Worm (Caenorhabditis elegans) whole organism, young adult: ENCODE results near the gene clec-178.

ENCODE experiments used
- B0336.3 ChIP-seq: fragments of 200-800 bp; sonication (Bioruptor generic); IDR thresholded peaks from 2 replicates; pipeline ENCODE4 v1.3.6; 2022; ENCODE audit warnings: missing genetic modification characterization, missing compliant biosample characterization
- C06A6.2 ChIP-seq: fragments of 200-800 bp; sonication (Bioruptor generic); conservative IDR thresholded peaks from 2 replicates; pipeline ENCODE4 v1.3.6; 2022; ENCODE audit warnings: missing genetic modification characterization, missing compliant biosample characterization
- F23B12.7 ChIP-seq: sonication (generic microtip); optimal IDR thresholded peaks from 2 replicates; lab custom pipeline; 2017; ENCODE audit warnings: missing genetic modification characterization, mild to moderate bottlenecking, missing compliant biosample characterization, antibody characterized with exemption, moderate library complexity; ENCODE audit not compliant: insufficient read depth
- F33H1.4 ChIP-seq: fragments of 200-800 bp; sonication (Bioruptor generic); IDR thresholded peaks from 2 replicates; pipeline ENCODE4 v1.3.6; 2022; ENCODE audit warnings: missing genetic modification reagents, missing genetic modification characterization, missing compliant biosample characterization
- F39B2.1 ChIP-seq: fragments of 200-800 bp; sonication (Bioruptor generic); IDR thresholded peaks from 2 replicates; pipeline ENCODE4 v1.3.6; 2022; ENCODE audit warnings: missing genetic modification reagents, missing genetic modification characterization, missing compliant biosample characterization
- F52B5.7 ChIP-seq: sonication (generic microtip); optimal IDR thresholded peaks from 2 replicates; lab custom pipeline; 2016; ENCODE audit warnings: mild to moderate bottlenecking, missing genetic modification characterization, missing compliant biosample characterization
- F57C9.4 ChIP-seq: sonication (generic microtip); optimal IDR thresholded peaks from 2 replicates; lab custom pipeline; 2017; ENCODE audit warnings: mild to moderate bottlenecking, missing genetic modification characterization, missing compliant biosample characterization
- K12H6.12 ChIP-seq: fragments of 200-800 bp; sonication (Bioruptor generic); optimal IDR thresholded peaks from 2 replicates; lab custom pipeline; 2018; ENCODE audit warnings: mild to moderate bottlenecking, missing genetic modification characterization, missing compliant biosample characterization
- T26A5.8 ChIP-seq: sonication (generic microtip); optimal IDR thresholded peaks from 2 replicates; lab custom pipeline; 2016; ENCODE audit warnings: missing genetic modification characterization, missing compliant biosample characterization
- Y53G8AR.9 ChIP-seq: fragments of 200-800 bp; sonication (Bioruptor generic); conservative IDR thresholded peaks from 2 replicates; pipeline ENCODE4 v1.3.6; 2022; ENCODE audit warnings: missing genetic modification reagents, missing genetic modification characterization, missing compliant biosample characterization
- Y56A3A.18 ChIP-seq: fragments of 200-800 bp; sonication (Bioruptor generic); IDR thresholded peaks from 2 replicates; pipeline ENCODE4 v1.3.6; 2022; ENCODE audit warnings: missing genetic modification reagents, missing genetic modification characterization, missing compliant biosample characterization
- Y95B8A.8 ChIP-seq: fragments of 200-800 bp; sonication (Bioruptor generic); IDR thresholded peaks from 2 replicates; pipeline ENCODE4 v1.3.6; 2022; ENCODE audit warnings: missing genetic modification reagents, missing genetic modification characterization, missing compliant biosample characterization
- ZK185.1 ChIP-seq: sonication (generic microtip); optimal IDR thresholded peaks from 2 replicates; lab custom pipeline; 2016; ENCODE audit warnings: mild to moderate bottlenecking, missing genetic modification characterization, missing compliant biosample characterization; ENCODE audit not compliant: poor library complexity, severe bottlenecking
- atf-7 ChIP-seq: sonication (generic microtip); optimal IDR thresholded peaks from 2 replicates; lab custom pipeline; 2017; ENCODE audit warnings: mild to moderate bottlenecking, missing genetic modification characterization, missing compliant biosample characterization
- athp-1 ChIP-seq: sonication (generic microtip); optimal IDR thresholded peaks from 2 replicates; lab custom pipeline; 2017; ENCODE audit warnings: mild to moderate bottlenecking, missing genetic modification characterization, missing compliant biosample characterization
- attf-3 ChIP-seq: fragments of 200-800 bp; sonication (Bioruptor generic); conservative IDR thresholded peaks from 2 replicates; pipeline ENCODE4 v1.3.6; 2022; ENCODE audit warnings: missing genetic modification reagents, missing genetic modification characterization, missing compliant biosample characterization
- attf-6 ChIP-seq: fragments of 200-800 bp; sonication (Bioruptor generic); IDR thresholded peaks from 2 replicates; pipeline ENCODE4 v1.3.6; 2022; ENCODE audit warnings: missing genetic modification reagents, missing genetic modification characterization, missing compliant biosample characterization
- cebp-1 ChIP-seq, 2 experiments: fragments of 200-800 bp in 1 of 2; sonication (Bioruptor generic) in 1 of 2; sonication (generic microtip) in 1 of 2; IDR thresholded peaks in 1 of 2; optimal IDR thresholded peaks in 1 of 2; 2 replicates each; pipeline versions ENCODE4 v1.3.6 to Lab custom; 2017 to 2022; ENCODE audit warnings: missing compliant biosample characterization in 2 of 2, missing genetic modification characterization in 2 of 2, mild to moderate bottlenecking in 1 of 2, missing genetic modification reagents in 1 of 2, moderate library complexity in 1 of 2
- ceh-27 ChIP-seq: fragments of 200-800 bp; sonication (Bioruptor generic); optimal IDR thresholded peaks from 2 replicates; lab custom pipeline; 2018; ENCODE audit warnings: mild to moderate bottlenecking, missing genetic modification characterization, moderate library complexity, missing compliant biosample characterization
- ceh-79 ChIP-seq: sonication (generic microtip); optimal IDR thresholded peaks from 2 replicates; lab custom pipeline; 2017; ENCODE audit warnings: mild to moderate bottlenecking, missing genetic modification characterization, missing compliant biosample characterization
- chd-7 ChIP-seq: sonication (generic microtip); optimal IDR thresholded peaks from 2 replicates; lab custom pipeline; 2016; ENCODE audit warnings: mild to moderate bottlenecking, missing genetic modification characterization, moderate library complexity, missing compliant biosample characterization
- dox-1 ChIP-seq: fragments of 200-800 bp; sonication (Bioruptor generic); IDR thresholded peaks from 2 replicates; pipeline ENCODE4 v1.3.6; 2022; ENCODE audit warnings: missing genetic modification reagents, missing genetic modification characterization, missing compliant biosample characterization
- dpl-1 ChIP-seq: fragments of 150-350 bp; optimal IDR thresholded peaks from 2 replicates; lab custom pipeline; 2014; ENCODE audit warnings: missing biosample characterization, missing genetic modification reagents, missing genetic modification characterization
- egl-18 ChIP-seq: fragments of 200-800 bp; sonication (Bioruptor generic); IDR thresholded peaks from 2 replicates; pipeline ENCODE4 v1.3.6; 2022; ENCODE audit warnings: missing genetic modification reagents, missing genetic modification characterization, missing compliant biosample characterization
- gei-17 ChIP-seq: fragments of 200-800 bp; sonication (Bioruptor generic); optimal IDR thresholded peaks from 2 replicates; lab custom pipeline; 2018; ENCODE audit warnings: mild to moderate bottlenecking, missing genetic modification characterization, missing compliant biosample characterization
- hmg-1.2 ChIP-seq: fragments of 200-800 bp; sonication (Bioruptor generic); IDR thresholded peaks from 2 replicates; pipeline ENCODE4 v1.3.6; 2022; ENCODE audit warnings: missing genetic modification reagents, missing genetic modification characterization, missing compliant biosample characterization
- let-607 ChIP-seq, 2 experiments: fragments of 200-800 bp in 1 of 2; sonication (Bioruptor generic) in 1 of 2; sonication (generic microtip) in 1 of 2; optimal IDR thresholded peaks; 2 replicates each; lab custom pipeline; 2016 to 2018; ENCODE audit warnings: mild to moderate bottlenecking in 2 of 2, missing compliant biosample characterization in 2 of 2, missing genetic modification characterization in 2 of 2, moderate library complexity in 2 of 2, missing genotype in 1 of 2
- lin-26 ChIP-seq: fragments of 200-800 bp; sonication (Bioruptor generic); IDR thresholded peaks from 2 replicates; pipeline ENCODE4 v1.3.6; 2022; ENCODE audit warnings: missing genetic modification reagents, missing genetic modification characterization, missing compliant biosample characterization
- lin-35 ChIP-seq, 3 experiments: fragments of 150-350 bp in 2 of 3; sonication (generic microtip) in 1 of 3; optimal IDR thresholded peaks; 2 replicates each; lab custom pipeline; 2014 to 2018; ENCODE audit warnings: missing biosample characterization in 3 of 3, missing genetic modification characterization in 3 of 3, missing genetic modification reagents in 3 of 3
- lir-1 ChIP-seq: fragments of 200-800 bp; sonication (Bioruptor generic); conservative IDR thresholded peaks from 2 replicates; pipeline ENCODE4 v1.3.6; 2022; ENCODE audit warnings: missing genetic modification reagents, missing genetic modification characterization, missing compliant biosample characterization
- madf-6 ChIP-seq: fragments of 200-800 bp; sonication (Bioruptor generic); IDR thresholded peaks from 2 replicates; pipeline ENCODE4 v1.3.6; 2022; ENCODE audit warnings: missing genetic modification reagents, missing genetic modification characterization, missing compliant biosample characterization
- mcd-1 ChIP-seq: fragments of 200-800 bp; sonication (Bioruptor generic); IDR thresholded peaks from 2 replicates; pipeline ENCODE4 v1.3.6; 2022; ENCODE audit warnings: missing genetic modification reagents, missing genetic modification characterization, missing compliant biosample characterization
- mel-28 ChIP-seq: sonication (generic microtip); optimal IDR thresholded peaks from 2 replicates; lab custom pipeline; 2016; ENCODE audit warnings: borderline replicate concordance, mild to moderate bottlenecking, missing genetic modification characterization, missing compliant biosample characterization
- mxl-1 ChIP-seq: sonication (generic microtip); optimal IDR thresholded peaks from 2 replicates; lab custom pipeline; 2016; ENCODE audit warnings: missing genetic modification characterization, missing compliant biosample characterization
- nfyb-1 ChIP-seq: fragments of 200-800 bp; sonication (Bioruptor generic); IDR thresholded peaks from 2 replicates; pipeline ENCODE4 v1.3.6; 2022; ENCODE audit warnings: missing genetic modification reagents, missing genetic modification characterization, missing compliant biosample characterization
- nhr-179 ChIP-seq: sonication (generic microtip); optimal IDR thresholded peaks from 2 replicates; lab custom pipeline; 2016; ENCODE audit warnings: mild to moderate bottlenecking, missing genetic modification characterization, missing compliant biosample characterization
- nhr-80 ChIP-seq: sonication (generic microtip); optimal IDR thresholded peaks from 2 replicates; lab custom pipeline; 2016; ENCODE audit warnings: missing genetic modification characterization, missing compliant biosample characterization
- pbrm-1 ChIP-seq: fragments of 200-800 bp; sonication (Bioruptor generic); IDR thresholded peaks from 2 replicates; pipeline ENCODE4 v1.3.6; 2022; ENCODE audit warnings: missing genetic modification reagents, missing genetic modification characterization, missing compliant biosample characterization
- pha-4 ChIP-seq: fragments of 150-350 bp; sonication (generic microtip); optimal IDR thresholded peaks from 2 replicates; lab custom pipeline; 2014; ENCODE audit warnings: missing biosample characterization, missing genetic modification reagents, missing genetic modification characterization
- sdz-38 ChIP-seq: sonication (generic microtip); optimal IDR thresholded peaks from 2 replicates; lab custom pipeline; 2016; ENCODE audit warnings: missing genotype, missing genetic modification characterization, missing compliant biosample characterization
- snpc-1.3 ChIP-seq: sonication (generic microtip); optimal IDR thresholded peaks from 2 replicates; lab custom pipeline; 2017; ENCODE audit warnings: missing genetic modification characterization, mild to moderate bottlenecking, missing compliant biosample characterization, antibody characterized with exemption, moderate library complexity, missing genotype, missing genetic modification reagents; ENCODE audit not compliant: insufficient read depth
- sptf-2 ChIP-seq: fragments of 200-800 bp; sonication (Bioruptor generic); optimal IDR thresholded peaks from 2 replicates; lab custom pipeline; 2018; ENCODE audit warnings: mild to moderate bottlenecking, missing genetic modification characterization, missing compliant biosample characterization
- zfh-2 ChIP-seq: fragments of 200-800 bp; sonication (Bioruptor generic); conservative IDR thresholded peaks from 2 replicates; pipeline ENCODE4 v1.3.6; 2022; ENCODE audit warnings: missing genetic modification reagents, missing genetic modification characterization, missing compliant biosample characterization
- zim-3 ChIP-seq: sonication (generic microtip); optimal IDR thresholded peaks from 2 replicates; lab custom pipeline; 2017; ENCODE audit warnings: mild to moderate bottlenecking, missing genetic modification characterization, moderate library complexity, missing compliant biosample characterization
- ztf-25 ChIP-seq: fragments of 200-800 bp; sonication (Bioruptor generic); IDR thresholded peaks from 2 replicates; pipeline ENCODE4 v1.3.6; 2022; ENCODE audit warnings: missing genetic modification reagents, missing genetic modification characterization, missing compliant biosample characterization

clec-178 gene

ce11 chrIV:5664375-5665004, 10.7 kb downstream of the clec-178 start, which contains the start of gene bec-1 (continued):
- no peak for TF ChIP-seq mel-28 (tag; lab: Kevin White, UChicago)
- TF ChIP-seq madf-6: peak; percentile 37; the same call in 1 of the 2 replicates
- no peak for TF ChIP-seq lin-35 (GFP tag; optimal IDR thresholded peaks at IDR 0.05; lab: Kevin White, UChicago)
- no peak for TF ChIP-seq F57C9.4 (tag; lab: Kevin White, UChicago)
- TF ChIP-seq Y53G8AR.9: peak; percentile 57; the same call in 1 of the 2 replicates
- TF ChIP-seq cebp-1 (GFP tag; IDR thresholded peaks at IDR 0.05; lab: Robert Waterston, UW): no peak
- no peak for TF ChIP-seq cebp-1 (tag; optimal IDR thresholded peaks at IDR 0.05; lab: Kevin White, UChicago)
- TF ChIP-seq dpl-1: no peak
- peak; percentile 62 for TF ChIP-seq nfyb-1 (GFP tag; lab: Robert Waterston, UW)
- 0 out of 2 replicates have a peak, but pooled peaks have one; percentile 29 for TF ChIP-seq pbrm-1 (GFP tag; lab: Robert Waterston, UW)
- no peak for TF ChIP-seq zfh-2 (GFP tag; lab: Robert Waterston, UW)
- peak; percentile 12 for TF ChIP-seq nhr-80 (tag; lab: Kevin White, UChicago)
- TF ChIP-seq athp-1 (tag; lab: Kevin White, UChicago): no peak
- TF ChIP-seq egl-18: no peak
- no peak for TF ChIP-seq F23B12.7 (tag; lab: Kevin White, UChicago)
- no peak for TF ChIP-seq zim-3 (tag; lab: Kevin White, UChicago)
- no peak for TF ChIP-seq nhr-179 (tag; lab: Kevin White, UChicago)
- TF ChIP-seq snpc-1.3 (tag; lab: Kevin White, UChicago): no peak
- TF ChIP-seq sptf-2 (GFP tag; lab: Kevin White, UChicago): no peak
- TF ChIP-seq Y56A3A.18 (GFP tag; lab: Robert Waterston, UW): no peak
- no peak for TF ChIP-seq F33H1.4
- TF ChIP-seq attf-6 (GFP tag; lab: Robert Waterston, UW): no peak
- no peak for TF ChIP-seq attf-3 (GFP tag; lab: Robert Waterston, UW)
- no peak for TF ChIP-seq C06A6.2 (GFP tag; lab: Robert Waterston, UW)
- no peak for TF ChIP-seq gei-17 (GFP tag; lab: Kevin White, UChicago)
- TF ChIP-seq let-607 (tag; optimal IDR thresholded peaks at IDR 0.05; lab: Kevin White, UChicago): peak in 1 of 2 experiments; percentile 20
- TF ChIP-seq mxl-1 (tag; lab: Kevin White, UChicago): no peak
- no peak for TF ChIP-seq F39B2.1
- TF ChIP-seq ceh-79 (tag; lab: Kevin White, UChicago): no peak
- TF ChIP-seq pha-4 (tag; lab: Kevin White, UChicago): no peak
- no peak for TF ChIP-seq chd-7
- peak; percentile 57; the same call in 1 of the 2 replicates for TF ChIP-seq B0336.3 (GFP tag; lab: Robert Waterston, UW)
- TF ChIP-seq sdz-38 (tag; lab: Kevin White, UChicago): no peak
- TF ChIP-seq F52B5.7 (tag; lab: Kevin White, UChicago): peak; percentile 7

DNA sequence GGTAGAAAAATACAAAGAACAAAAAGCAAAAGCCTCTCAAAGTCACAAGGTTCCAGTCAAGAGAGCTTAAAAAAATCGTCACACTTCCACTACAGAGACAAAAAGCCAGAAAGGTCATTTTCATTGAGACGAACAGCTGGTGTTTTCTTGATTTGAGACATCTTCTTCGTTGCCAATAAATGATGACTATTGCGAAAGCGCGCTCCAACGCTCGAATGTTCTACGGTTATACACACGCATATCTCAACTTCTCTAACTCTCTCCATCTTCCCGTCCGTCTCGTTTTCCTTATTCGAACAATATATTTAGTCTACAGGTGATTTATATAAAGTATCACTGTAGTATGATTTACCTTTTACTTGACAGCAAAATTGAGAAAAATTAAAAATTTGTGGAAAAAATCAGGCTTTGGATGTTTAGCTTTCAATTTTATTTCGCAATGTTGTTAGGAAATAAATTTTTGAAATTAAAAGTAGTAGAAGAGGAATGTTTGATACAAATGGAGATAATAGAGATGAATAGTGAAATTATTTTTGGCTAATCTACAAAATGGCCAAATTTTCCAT, 11.7 kb downstream of the clec-178 start:
- TF ChIP-seq T26A5.8 (tag; lab: Kevin White, UChicago) (no peak), ztf-25 (GFP tag; lab: Robert Waterston, UW) (no peak), nfyb-1 (GFP tag; lab: Robert Waterston, UW) (peak; percentile 78), lir-1 (GFP tag; lab: Robert Waterston, UW) (0 out of 2 replicates have a peak, but pooled peaks have one; percentile 24), cebp-1 (GFP tag; IDR thresholded peaks at IDR 0.05; lab: Robert Waterston, UW) (peak; percentile 96), cebp-1 (tag; optimal IDR thresholded peaks at IDR 0.05; lab: Kevin White, UChicago) (peak; percentile 98), ceh-27 (GFP tag; lab: Kevin White, UChicago) (peak; percentile 3), hmg-1.2 (GFP tag; lab: Robert Waterston, UW) (peak; percentile 50; the same call in 1 of the 2 replicates), Y95B8A.8 (GFP tag; lab: Robert Waterston, UW) (0 out of 2 replicates have a peak, but pooled peaks have one; percentile 12), mcd-1 (GFP tag; lab: Robert Waterston, UW) (peak; percentile 10; the same call in 1 of the 2 replicates), atf-7 (tag; lab: Kevin White, UChicago) (peak; percentile 11), dox-1 (GFP tag; lab: Robert Waterston, UW) (peak; percentile 48), pbrm-1 (GFP tag; lab: Robert Waterston, UW) (0 out of 2 replicates have a peak, but pooled peaks have one; percentile 30), lin-26 (GFP tag; lab: Robert Waterston, UW) (0 out of 2 replicates have a peak, but pooled peaks have one; percentile 13), ZK185.1 (tag; lab: Kevin White, UChicago) (no peak), K12H6.12 (peak; percentile 46)
